Fruit fly (Drosophila melanogaster) whole organism, embryonic: ENCODE data around the gene PolG2.

Source experiments
- Ada2b ChIP-seq: fragments of 200-800 bp; sonication (Bioruptor generic); IDR thresholded peaks from 2 replicates; pipeline ENCODE4 v1.3.6; 2022; ENCODE audit warnings: missing biosample characterization, missing genetic modification characterization
- CG12299 ChIP-seq: fragments of 200-800 bp; sonication (Bioruptor generic); optimal IDR thresholded peaks from 2 replicates; lab custom pipeline; 2018; ENCODE audit warnings: missing biosample characterization, mild to moderate bottlenecking, missing genetic modification characterization
- CG13424 ChIP-seq: fragments of 200-800 bp; sonication (Bioruptor generic); optimal IDR thresholded peaks from 2 replicates; lab custom pipeline; 2019; ENCODE audit warnings: missing biosample characterization, mild to moderate bottlenecking, missing genetic modification characterization, moderate library complexity
- CG15601 ChIP-seq: fragments of 200-800 bp; sonication (Bioruptor generic); optimal IDR thresholded peaks from 3 replicates; lab custom pipeline; 2019; ENCODE audit warnings: missing biosample characterization, mild to moderate bottlenecking, missing genetic modification characterization, moderate library complexity
- CG16779 ChIP-seq: fragments of 200-800 bp; sonication (Bioruptor generic); IDR thresholded peaks from 2 replicates; pipeline ENCODE4 v1.3.6; 2022; ENCODE audit warnings: missing biosample characterization, missing genetic modification characterization
- CG16815 ChIP-seq: fragments of 200-800 bp; sonication (Bioruptor generic); optimal IDR thresholded peaks from 3 replicates; lab custom pipeline; 2017; ENCODE audit warnings: missing biosample characterization, mild to moderate bottlenecking, missing genetic modification characterization
- CG17829 ChIP-seq: fragments of 200-800 bp; optimal IDR thresholded peaks from 2 replicates; lab custom pipeline; 2019; ENCODE audit warnings: missing biosample characterization, mild to moderate bottlenecking, missing genetic modification characterization, moderate library complexity
- CG18599 ChIP-seq: fragments of 200-800 bp; sonication (Bioruptor generic); optimal IDR thresholded peaks from 3 replicates; lab custom pipeline; 2017; ENCODE audit warnings: missing biosample characterization, missing genetic modification characterization, mild to moderate bottlenecking, moderate library complexity, missing genetic modification reagents
- CG31224 ChIP-seq: fragments of 200-800 bp; sonication (Bioruptor generic); IDR thresholded peaks from 2 replicates; pipeline ENCODE4 v1.3.6; 2022; ENCODE audit warnings: missing biosample characterization, missing genetic modification characterization
- CG3995 ChIP-seq: fragments of 200-800 bp; sonication (Bioruptor generic); optimal IDR thresholded peaks from 3 replicates; lab custom pipeline; 2016; ENCODE audit warnings: missing biosample characterization, missing genetic modification characterization
- CG6272 ChIP-seq: fragments of 200-800 bp; sonication (Bioruptor generic); IDR thresholded peaks from 2 replicates; pipeline ENCODE4 v1.3.6; 2022; ENCODE audit warnings: missing biosample characterization, missing genetic modification characterization
- CG7271 ChIP-seq: fragments of 200-800 bp; sonication (Bioruptor generic); optimal IDR thresholded peaks from 2 replicates; lab custom pipeline; 2018; ENCODE audit warnings: missing biosample characterization, mild to moderate bottlenecking, missing genetic modification characterization, moderate library complexity
- CG9727 ChIP-seq: fragments of 200-800 bp; sonication (Bioruptor generic); optimal IDR thresholded peaks from 3 replicates; lab custom pipeline; 2017; ENCODE audit warnings: missing biosample characterization, mild to moderate bottlenecking, missing genetic modification characterization
- CrebB ChIP-seq: fragments of 200-800 bp; sonication (Bioruptor generic); optimal IDR thresholded peaks from 3 replicates; lab custom pipeline; 2018; ENCODE audit warnings: missing biosample characterization, mild to moderate bottlenecking, missing genetic modification characterization
- H2.0 ChIP-seq: fragments of 200-800 bp; sonication (Bioruptor generic); IDR thresholded peaks from 2 replicates; pipeline ENCODE4 v1.3.6; 2022; ENCODE audit warnings: missing biosample characterization, missing genetic modification characterization
- Hr51 ChIP-seq, 2 experiments: fragments of 200-800 bp; sonication (Bioruptor generic); optimal IDR thresholded peaks; 2 replicates in 1 of 2; 3 replicates in 1 of 2; lab custom pipeline; 2016 to 2018; ENCODE audit warnings: missing biosample characterization in 2 of 2, missing genetic modification characterization in 2 of 2, mild to moderate bottlenecking in 1 of 2, moderate library complexity in 1 of 2
- Hsf ChIP-seq: fragments of 200-800 bp; sonication (Bioruptor generic); optimal IDR thresholded peaks from 3 replicates; lab custom pipeline; 2016; ENCODE audit warnings: missing biosample characterization, missing genetic modification characterization
- Jarid2 ChIP-seq: fragments of 200-800 bp; sonication (Bioruptor generic); optimal IDR thresholded peaks from 3 replicates; lab custom pipeline; 2017; ENCODE audit warnings: mild to moderate bottlenecking, missing biosample characterization, missing genetic modification reagents, missing genetic modification characterization
- Med ChIP-seq: fragments of 200-800 bp; sonication (Bioruptor generic); peaks from one replicate; lab custom pipeline; 2016; ENCODE audit warnings: missing biosample characterization, missing genetic modification characterization, mild to moderate bottlenecking, inconsistent platforms, moderate library complexity
- az2 ChIP-seq: fragments of 200-800 bp; sonication (Bioruptor generic); optimal IDR thresholded peaks from 3 replicates; lab custom pipeline; 2016; ENCODE audit warnings: missing biosample characterization, missing genetic modification characterization
- crc ChIP-seq: fragments of 200-800 bp; sonication (Bioruptor generic); optimal IDR thresholded peaks from 2 replicates; lab custom pipeline; 2016; ENCODE audit warnings: missing biosample characterization, missing genetic modification characterization
- cwo ChIP-seq: fragments of 200-800 bp; sonication (Bioruptor generic); optimal IDR thresholded peaks from 3 replicates; lab custom pipeline; 2017; ENCODE audit warnings: missing biosample characterization, missing genetic modification characterization, mild to moderate bottlenecking, moderate library complexity, missing genetic modification reagents
- exex ChIP-seq: fragments of 200-800 bp; sonication (Bioruptor generic); optimal IDR thresholded peaks from 4 replicates; lab custom pipeline; 2018; ENCODE audit warnings: missing biosample characterization, mild to moderate bottlenecking, missing genetic modification characterization, moderate library complexity
- fd3F ChIP-seq: fragments of 200-800 bp; sonication (Bioruptor generic); optimal IDR thresholded peaks from 2 replicates; lab custom pipeline; 2018; ENCODE audit warnings: missing biosample characterization, mild to moderate bottlenecking, missing genetic modification characterization, moderate library complexity
- gem ChIP-seq: fragments of 200-800 bp; sonication (Bioruptor generic); optimal IDR thresholded peaks from 2 replicates; lab custom pipeline; 2019; ENCODE audit warnings: missing biosample characterization, mild to moderate bottlenecking, missing genetic modification characterization, moderate library complexity
- lab ChIP-seq: fragments of 200-800 bp; sonication (Bioruptor generic); optimal IDR thresholded peaks from 3 replicates; lab custom pipeline; 2017; ENCODE audit warnings: missing biosample characterization, missing genetic modification characterization, mild to moderate bottlenecking, moderate library complexity, missing genetic modification reagents
- lbe ChIP-seq: fragments of 200-800 bp; sonication (Bioruptor generic); optimal IDR thresholded peaks from 2 replicates; lab custom pipeline; 2016; ENCODE audit warnings: missing biosample characterization, mild to moderate bottlenecking, missing genetic modification characterization
- lola ChIP-seq, 3 experiments: fragments of >200 bp in 2 of 3; fragments of 200-800 bp in 1 of 3; sonication (Bioruptor generic) in 1 of 3; optimal IDR thresholded peaks; 2 replicates each; lab custom pipeline; 2017 to 2019; ENCODE audit warnings: missing biosample characterization in 3 of 3, missing genetic modification characterization in 3 of 3, mild to moderate bottlenecking in 1 of 3, moderate library complexity in 1 of 3
- lov ChIP-seq, 2 experiments: fragments of 200-800 bp in 1 of 2; fragments of >200 bp in 1 of 2; sonication (Bioruptor generic) in 1 of 2; IDR thresholded peaks in 1 of 2; optimal IDR thresholded peaks in 1 of 2; 2 replicates in 1 of 2; 3 replicates in 1 of 2; pipeline versions ENCODE4 v1.3.6 to Lab custom; 2017 to 2022; ENCODE audit warnings: missing biosample characterization in 1 of 2, missing genetic modification characterization in 1 of 2
- ranshi ChIP-seq: fragments of 200-800 bp; sonication (Bioruptor generic); IDR thresholded peaks from 2 replicates; pipeline ENCODE4 v1.3.6; 2022; ENCODE audit warnings: missing biosample characterization, missing genetic modification characterization
- schlank ChIP-seq: fragments of 200-800 bp; sonication (Bioruptor generic); optimal IDR thresholded peaks from 2 replicates; lab custom pipeline; 2018; ENCODE audit warnings: missing biosample characterization, mild to moderate bottlenecking, missing genetic modification characterization
- sd ChIP-seq: fragments of 200-800 bp; sonication (Bioruptor generic); optimal IDR thresholded peaks from 3 replicates; lab custom pipeline; 2018; ENCODE audit warnings: missing biosample characterization, mild to moderate bottlenecking, missing genetic modification characterization, moderate library complexity
- sens ChIP-seq: fragments of 200-800 bp; sonication (Bioruptor generic); peaks from one replicate; lab custom pipeline; 2016; ENCODE audit warnings: missing biosample characterization, missing genetic modification characterization
- sna ChIP-seq: fragments of 200-800 bp; sonication (Bioruptor generic); IDR thresholded peaks from 2 replicates; pipeline ENCODE4 v1.3.6; 2022; ENCODE audit warnings: missing biosample characterization, missing genetic modification characterization; ENCODE audit not compliant: partially characterized antibody
- sug ChIP-seq: fragments of 200-800 bp; optimal IDR thresholded peaks from 2 replicates; lab custom pipeline; 2019; ENCODE audit warnings: missing biosample characterization, mild to moderate bottlenecking, missing genetic modification characterization, moderate library complexity
- tap ChIP-seq: fragments of 200-800 bp; optimal IDR thresholded peaks from 3 replicates; lab custom pipeline; 2019; ENCODE audit warnings: missing biosample characterization, mild to moderate bottlenecking, missing genetic modification characterization, moderate library complexity
- tgo ChIP-seq: fragments of 200-800 bp; sonication (Bioruptor generic); IDR thresholded peaks from 3 replicates; pipeline ENCODE4 v1.3.6; 2022; ENCODE audit warnings: missing biosample characterization, missing genetic modification characterization
- tio ChIP-seq: fragments of 200-800 bp; sonication (Bioruptor generic); optimal IDR thresholded peaks from 2 replicates; lab custom pipeline; 2017; ENCODE audit warnings: missing biosample characterization, missing genetic modification characterization, inconsistent platforms
- ttk ChIP-seq: fragments of 200-800 bp; sonication (Bioruptor generic); IDR thresholded peaks from 2 replicates; pipeline ENCODE4 v2.1.2; 2022; ENCODE audit warnings: missing biosample characterization, missing genetic modification characterization
- unpg ChIP-seq: fragments of 200-800 bp; sonication (Bioruptor generic); optimal IDR thresholded peaks from 3 replicates; lab custom pipeline; 2018; ENCODE audit warnings: missing biosample characterization, mild to moderate bottlenecking, missing genetic modification characterization, moderate library complexity
- zfh1 ChIP-seq: fragments of 200-800 bp; sonication (Bioruptor generic); IDR thresholded peaks from 3 replicates; pipeline ENCODE4 v1.3.6; 2022; ENCODE audit warnings: missing biosample characterization, missing genetic modification characterization

The PolG2 gene

DNA sequence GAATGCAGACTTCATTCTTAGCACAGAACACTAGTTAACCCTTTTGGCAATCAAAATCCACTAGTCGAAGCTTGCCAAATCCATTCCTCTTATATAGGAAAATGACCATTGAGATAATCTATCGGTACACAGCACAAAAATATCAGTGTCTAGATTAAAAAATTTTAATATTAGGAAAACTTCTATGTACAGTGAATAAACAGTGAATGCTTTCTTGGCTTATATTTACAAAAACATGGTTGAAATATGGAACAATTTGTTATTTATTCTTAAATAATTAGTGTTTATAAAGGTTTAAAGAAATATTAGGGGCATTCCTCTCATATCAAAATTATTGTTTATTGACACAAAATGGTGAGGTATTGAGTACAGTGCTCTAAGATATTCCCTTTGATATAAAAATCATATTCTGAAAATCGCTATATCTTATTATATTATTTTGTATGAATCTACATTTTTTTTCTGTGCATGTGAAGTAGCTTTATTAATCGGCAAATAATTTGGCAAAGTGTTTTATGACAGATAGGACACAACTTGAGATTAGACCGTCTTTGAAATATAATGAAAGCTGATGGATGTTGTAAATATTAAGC lies 10.9 kb upstream of the PolG2 start, which contains the start of gene CG33306 (continued):
- no peak for TF ChIP-seq schlank (tag; lab: Kevin White, UChicago)
- TF ChIP-seq lov (optimal IDR thresholded peaks at IDR 0.05; lab: Kevin White, UChicago) = no peak
- no peak for TF ChIP-seq lov (GFP tag; IDR thresholded peaks at IDR 0.05; lab: Robert Waterston, UW)
- no peak for TF ChIP-seq CG31224 (GFP tag; lab: Robert Waterston, UW)
- no peak for TF ChIP-seq ttk
- TF ChIP-seq sna = no peak
- no peak for TF ChIP-seq CG16815 (GFP tag; lab: Kevin White, UChicago)
- no peak for TF ChIP-seq Hsf (GFP tag; lab: Kevin White, UChicago)
- TF ChIP-seq tap (tag; lab: Kevin White, UChicago) = no peak
- TF ChIP-seq az2 (GFP tag; lab: Kevin White, UChicago) = no peak
- TF ChIP-seq CG18599 (GFP tag; lab: Kevin White, UChicago) = peak; percentile 37
- no peak for TF ChIP-seq fd3F (GFP tag; lab: Kevin White, UChicago)
- TF ChIP-seq Ada2b = no peak
- no peak for TF ChIP-seq sd (tag; lab: Kevin White, UChicago)
- peak; percentile 54 for TF ChIP-seq gem
- TF ChIP-seq CG15601 (tag; lab: Kevin White, UChicago) = no peak
- TF ChIP-seq crc (GFP tag; lab: Kevin White, UChicago) = no peak
- no peak for TF ChIP-seq CrebB (tag; lab: Kevin White, UChicago)
- TF ChIP-seq Med (GFP tag; lab: Kevin White, UChicago) = no peak
- no peak for TF ChIP-seq sens (GFP tag; lab: Kevin White, UChicago)
- no peak for TF ChIP-seq CG16779 (GFP tag; lab: Robert Waterston, UW)
- TF ChIP-seq CG6272 (GFP tag; lab: Robert Waterston, UW) = no peak
- TF ChIP-seq tgo = no peak
- no peak for TF ChIP-seq lbe (GFP tag; lab: Kevin White, UChicago)
- peak in 1 of 2 experiments; percentile 1 for TF ChIP-seq Hr51 (GFP tag; optimal IDR thresholded peaks at IDR 0.05; lab: Kevin White, UChicago)
- no peak for TF ChIP-seq ranshi (GFP tag; lab: Robert Waterston, UW)
- peak; percentile 10 for TF ChIP-seq unpg (GFP tag; lab: Kevin White, UChicago)
- TF ChIP-seq CG17829 = no peak

DNA sequence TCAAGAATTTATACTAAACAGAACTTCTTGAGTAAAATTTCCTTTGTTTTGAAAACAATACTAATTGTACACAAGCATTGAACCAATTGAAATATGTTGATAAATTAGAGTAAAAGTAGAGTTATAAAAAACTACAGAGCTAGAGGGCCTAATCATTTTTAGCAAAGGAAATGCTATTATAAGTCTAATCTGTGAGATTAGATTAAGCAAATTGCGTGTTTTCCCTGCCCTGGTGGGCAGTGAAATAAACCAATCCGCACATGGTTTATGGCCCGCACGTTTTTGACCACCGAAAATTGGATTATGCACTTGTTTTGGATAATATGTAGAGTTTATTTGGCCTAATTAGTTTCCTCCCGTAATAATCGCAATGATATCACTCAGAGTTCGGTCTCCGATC lies 9.7 kb upstream of the PolG2 start:
- TF ChIP-seq CG13424 (tag; lab: Kevin White, UChicago) (no peak), lola (GFP tag; optimal IDR thresholded peaks at IDR 0.05; lab: Kevin White, UChicago) (no peak), sug (tag; lab: Kevin White, UChicago) (peak; percentile 75), H2.0 (GFP tag; lab: Robert Waterston, UW) (no peak), CG3995 (GFP tag; lab: Kevin White, UChicago) (no peak), cwo (GFP tag; lab: Kevin White, UChicago) (peak; percentile 45), CG7271 (tag; lab: Kevin White, UChicago) (no peak), CG12299 (tag; lab: Kevin White, UChicago) (no peak), zfh1 (GFP tag; lab: Robert Waterston, UW) (no peak), exex (peak; percentile 86), CG9727 (GFP tag; lab: Kevin White, UChicago) (no peak), lab (GFP tag; lab: Kevin White, UChicago) (no peak), Jarid2 (GFP tag; lab: Kevin White, UChicago) (no peak), tio (no peak)
- TF ChIP-seq, all 482 proteins: peak for 3
